Fruit fly (Drosophila melanogaster) whole organism, prepupa: ENCODE results near the gene Spn28Db.

Experiments used
- Blimp-1 ChIP-seq: fragments of 200-800 bp; sonication (Bioruptor generic); optimal IDR thresholded peaks from 3 replicates; lab custom pipeline; 2017; ENCODE audit warnings: missing biosample characterization, missing genetic modification characterization, mild to moderate bottlenecking, moderate library complexity, missing genetic modification reagents
- CG10631 ChIP-seq: fragments of 200-800 bp; sonication (Bioruptor generic); optimal IDR thresholded peaks from 2 replicates; lab custom pipeline; 2016; ENCODE audit warnings: missing biosample characterization, missing genetic modification characterization
- CG11294 ChIP-seq: fragments of 200-800 bp; sonication (Bioruptor generic); IDR thresholded peaks from 2 replicates; pipeline ENCODE4 v1.3.6; 2022; ENCODE audit warnings: missing biosample characterization, missing genetic modification characterization
- CG11762 ChIP-seq: fragments of 200-800 bp; sonication (Bioruptor generic); optimal IDR thresholded peaks from 3 replicates; lab custom pipeline; 2016; ENCODE audit warnings: missing biosample characterization, missing genetic modification characterization; ENCODE audit not compliant: insufficient read depth
- CG11902 ChIP-seq: fragments of 200-800 bp; sonication (Bioruptor generic); optimal IDR thresholded peaks from 3 replicates; lab custom pipeline; 2016; ENCODE audit warnings: missing biosample characterization, missing genetic modification characterization
- CG15336 ChIP-seq: fragments of 200-800 bp; sonication (Bioruptor generic); IDR thresholded peaks from 2 replicates; pipeline ENCODE4 v1.3.6; 2022; ENCODE audit warnings: missing biosample characterization, missing genetic modification characterization
- CG1621 ChIP-seq: fragments of 200-800 bp; sonication (Bioruptor generic); optimal IDR thresholded peaks from 3 replicates; lab custom pipeline; 2018; ENCODE audit warnings: missing biosample characterization, mild to moderate bottlenecking, missing genetic modification characterization
- CG16779 ChIP-seq: fragments of 200-800 bp; sonication (Bioruptor generic); optimal IDR thresholded peaks from 3 replicates; lab custom pipeline; 2017; ENCODE audit warnings: missing biosample characterization, mild to moderate bottlenecking, missing genetic modification characterization
- CG3032 ChIP-seq: fragments of 200-800 bp; optimal IDR thresholded peaks from 2 replicates; lab custom pipeline; 2019; ENCODE audit warnings: missing biosample characterization, mild to moderate bottlenecking, missing genetic modification characterization, moderate library complexity
- CG31627 ChIP-seq: fragments of 200-800 bp; sonication (Bioruptor generic); optimal IDR thresholded peaks from 3 replicates; lab custom pipeline; 2016; ENCODE audit warnings: missing biosample characterization, missing genetic modification characterization
- CG32006 ChIP-seq: fragments of 200-800 bp; sonication (Bioruptor generic); optimal IDR thresholded peaks from 3 replicates; lab custom pipeline; 2017; ENCODE audit warnings: missing biosample characterization, mild to moderate bottlenecking, missing genetic modification characterization
- CG34406 ChIP-seq: fragments of 200-800 bp; sonication (Bioruptor generic); optimal IDR thresholded peaks from 3 replicates; lab custom pipeline; 2016; ENCODE audit warnings: missing biosample characterization, missing genetic modification characterization
- CG3919 ChIP-seq: fragments of 200-800 bp; sonication (Bioruptor generic); optimal IDR thresholded peaks from 3 replicates; lab custom pipeline; 2016; ENCODE audit warnings: missing biosample characterization, missing genetic modification characterization
- CG4318 ChIP-seq: fragments of 200-800 bp; sonication (Bioruptor generic); optimal IDR thresholded peaks from 3 replicates; lab custom pipeline; 2017; ENCODE audit warnings: missing biosample characterization, mild to moderate bottlenecking, missing genetic modification characterization
- CG6163 ChIP-seq: fragments of 200-800 bp; sonication (Bioruptor generic); IDR thresholded peaks from 3 replicates; pipeline ENCODE4 v1.3.6; 2022; ENCODE audit warnings: missing biosample characterization, missing genetic modification characterization
- CG6276 ChIP-seq: fragments of 200-800 bp; sonication (Bioruptor generic); optimal IDR thresholded peaks from 2 replicates; lab custom pipeline; 2017; ENCODE audit warnings: missing biosample characterization, mild to moderate bottlenecking, missing genetic modification characterization
- CG6808 ChIP-seq: fragments of 200-800 bp; sonication (Bioruptor generic); optimal IDR thresholded peaks from 3 replicates; lab custom pipeline; 2017; ENCODE audit warnings: missing biosample characterization, missing genetic modification characterization, mild to moderate bottlenecking, moderate library complexity, missing genetic modification reagents
- CG6854 ChIP-seq: fragments of 200-800 bp; sonication (Bioruptor generic); optimal IDR thresholded peaks from 2 replicates; lab custom pipeline; 2017; ENCODE audit warnings: missing biosample characterization, mild to moderate bottlenecking, missing genetic modification characterization
- CG7368 ChIP-seq: fragments of 200-800 bp; sonication (Bioruptor generic); optimal IDR thresholded peaks from 3 replicates; lab custom pipeline; 2016; ENCODE audit warnings: missing biosample characterization, missing genetic modification characterization
- CG8119 ChIP-seq: fragments of 200-800 bp; sonication (Bioruptor generic); IDR thresholded peaks from 3 replicates; pipeline ENCODE4 v1.3.6; 2022; ENCODE audit warnings: missing biosample characterization, missing genetic modification characterization
- CG8319 ChIP-seq: fragments of 200-800 bp; sonication (Bioruptor generic); optimal IDR thresholded peaks from 3 replicates; lab custom pipeline; 2016; ENCODE audit warnings: missing biosample characterization, missing genetic modification characterization
- CG8632 ChIP-seq: fragments of 200-800 bp; sonication (Bioruptor generic); optimal IDR thresholded peaks from 3 replicates; lab custom pipeline; 2016; ENCODE audit warnings: missing biosample characterization, missing genetic modification characterization
- CG9139 ChIP-seq: fragments of 200-800 bp; sonication (Bioruptor generic); optimal IDR thresholded peaks from 3 replicates; lab custom pipeline; 2017; ENCODE audit warnings: missing biosample characterization, mild to moderate bottlenecking, missing genetic modification characterization
- Eip75B ChIP-seq: fragments of 200-800 bp; sonication (Bioruptor generic); optimal IDR thresholded peaks from 3 replicates; lab custom pipeline; 2016; ENCODE audit warnings: missing biosample characterization, missing genetic modification characterization
- Eip78C ChIP-seq: fragments of 200-800 bp; sonication (Bioruptor generic); peaks from one replicate; lab custom pipeline; 2016; ENCODE audit warnings: missing biosample characterization, missing genetic modification characterization
- Hr38 ChIP-seq: sonication (Bioruptor generic); optimal IDR thresholded peaks from 2 replicates; lab custom pipeline; 2016; ENCODE audit warnings: missing biosample characterization, missing genetic modification characterization
- Hr39 ChIP-seq: fragments of 200-800 bp; sonication (Bioruptor generic); optimal IDR thresholded peaks from 2 replicates; lab custom pipeline; 2016; ENCODE audit warnings: missing biosample characterization, missing genetic modification characterization
- Hr4 ChIP-seq: fragments of 200-800 bp; sonication (Bioruptor generic); optimal IDR thresholded peaks from 3 replicates; lab custom pipeline; 2016; ENCODE audit warnings: missing biosample characterization, missing genetic modification characterization
- Lpt ChIP-seq: fragments of 200-800 bp; sonication (Bioruptor generic); optimal IDR thresholded peaks from 3 replicates; lab custom pipeline; 2016; ENCODE audit warnings: missing biosample characterization, missing genetic modification characterization
- Met ChIP-seq: fragments of 200-800 bp; sonication (Bioruptor generic); optimal IDR thresholded peaks from 3 replicates; lab custom pipeline; 2016; ENCODE audit warnings: missing biosample characterization, missing genetic modification characterization
- OdsH ChIP-seq: fragments of 200-800 bp; sonication (Bioruptor generic); optimal IDR thresholded peaks from 3 replicates; lab custom pipeline; 2016; ENCODE audit warnings: missing biosample characterization, missing genetic modification characterization
- Sox102F ChIP-seq: fragments of 200-800 bp; sonication (Bioruptor generic); optimal IDR thresholded peaks from 2 replicates; lab custom pipeline; 2016; ENCODE audit warnings: missing biosample characterization, mild to moderate bottlenecking, missing genetic modification characterization
- Sox14 ChIP-seq: fragments of 200-800 bp; sonication (Bioruptor generic); optimal IDR thresholded peaks from 3 replicates; lab custom pipeline; 2016; ENCODE audit warnings: missing biosample characterization, missing genetic modification characterization
- Sox15 ChIP-seq: fragments of 200-800 bp; sonication (Bioruptor generic); optimal IDR thresholded peaks from 3 replicates; lab custom pipeline; 2016; ENCODE audit warnings: missing biosample characterization, missing genetic modification characterization
- achi ChIP-seq: fragments of 200-800 bp; sonication (Bioruptor generic); optimal IDR thresholded peaks from 3 replicates; lab custom pipeline; 2016; ENCODE audit warnings: missing biosample characterization, missing genetic modification characterization
- acj6 ChIP-seq: fragments of 200-800 bp; sonication (Bioruptor generic); optimal IDR thresholded peaks from 3 replicates; lab custom pipeline; 2016; ENCODE audit warnings: missing biosample characterization, missing genetic modification characterization
- cyc ChIP-seq: fragments of 200-800 bp; sonication (Bioruptor generic); optimal IDR thresholded peaks from 3 replicates; lab custom pipeline; 2016; ENCODE audit warnings: missing biosample characterization, missing genetic modification characterization
- dac ChIP-seq: fragments of 200-800 bp; sonication (Bioruptor generic); optimal IDR thresholded peaks from 2 replicates; lab custom pipeline; 2017; ENCODE audit warnings: missing biosample characterization, mild to moderate bottlenecking, missing genetic modification characterization
- dsx ChIP-seq: fragments of 200-800 bp; optimal IDR thresholded peaks from 3 replicates; lab custom pipeline; 2019; ENCODE audit warnings: missing biosample characterization, mild to moderate bottlenecking, missing genetic modification characterization, moderate library complexity; ENCODE audit not compliant: poor library complexity, severe bottlenecking
- eg ChIP-seq: fragments of 200-800 bp; sonication (Bioruptor generic); IDR thresholded peaks from 3 replicates; pipeline ENCODE4 v1.3.6; 2022; ENCODE audit warnings: missing biosample characterization, missing genetic modification characterization
- esn ChIP-seq: fragments of 200-800 bp; sonication (Bioruptor generic); optimal IDR thresholded peaks from 2 replicates; lab custom pipeline; 2016; ENCODE audit warnings: missing biosample characterization, mild to moderate bottlenecking, missing genetic modification characterization, moderate library complexity
- fd59A ChIP-seq: fragments of 200-800 bp; sonication (Bioruptor generic); optimal IDR thresholded peaks from 2 replicates; lab custom pipeline; 2017; ENCODE audit warnings: missing biosample characterization, mild to moderate bottlenecking, missing genetic modification characterization, missing genetic modification reagents
- fd85E ChIP-seq: fragments of 200-800 bp; sonication (Bioruptor generic); optimal IDR thresholded peaks from 3 replicates; lab custom pipeline; 2016; ENCODE audit warnings: missing biosample characterization, missing genetic modification characterization
- fkh ChIP-seq: fragments of 200-800 bp; sonication (Bioruptor generic); optimal IDR thresholded peaks from 3 replicates; lab custom pipeline; 2017; ENCODE audit warnings: missing biosample characterization, mild to moderate bottlenecking, missing genetic modification characterization, moderate library complexity
- lz ChIP-seq: fragments of 200-800 bp; sonication (Bioruptor generic); optimal IDR thresholded peaks from 3 replicates; lab custom pipeline; 2016; ENCODE audit warnings: missing biosample characterization, missing genetic modification characterization
- net ChIP-seq: fragments of 200-800 bp; sonication (Bioruptor generic); optimal IDR thresholded peaks from 3 replicates; lab custom pipeline; 2016; ENCODE audit warnings: missing biosample characterization, missing genetic modification characterization
- pdm3 ChIP-seq: fragments of 200-800 bp; sonication (Bioruptor generic); optimal IDR thresholded peaks from 3 replicates; lab custom pipeline; 2016; ENCODE audit warnings: missing biosample characterization, missing genetic modification characterization
- ss ChIP-seq, 2 experiments: fragments of 200-800 bp; sonication (Bioruptor generic); optimal IDR thresholded peaks; 2 replicates in 1 of 2; 3 replicates in 1 of 2; lab custom pipeline; 2017 to 2018; ENCODE audit warnings: mild to moderate bottlenecking in 2 of 2, missing biosample characterization in 2 of 2, missing genetic modification characterization in 2 of 2, moderate library complexity in 1 of 2
- svp ChIP-seq: fragments of 200-800 bp; sonication (Bioruptor generic); peaks from one replicate; lab custom pipeline; 2016; ENCODE audit warnings: missing biosample characterization, missing genetic modification characterization
- topi ChIP-seq: fragments of 200-800 bp; sonication (Bioruptor generic); optimal IDR thresholded peaks from 3 replicates; lab custom pipeline; 2016; ENCODE audit warnings: missing biosample characterization, missing genetic modification characterization
- vri ChIP-seq: fragments of 200-800 bp; sonication (Bioruptor generic); optimal IDR thresholded peaks from 3 replicates; lab custom pipeline; 2016; ENCODE audit warnings: missing biosample characterization, mild to moderate bottlenecking, missing genetic modification characterization

The Spn28Db gene

DNA sequence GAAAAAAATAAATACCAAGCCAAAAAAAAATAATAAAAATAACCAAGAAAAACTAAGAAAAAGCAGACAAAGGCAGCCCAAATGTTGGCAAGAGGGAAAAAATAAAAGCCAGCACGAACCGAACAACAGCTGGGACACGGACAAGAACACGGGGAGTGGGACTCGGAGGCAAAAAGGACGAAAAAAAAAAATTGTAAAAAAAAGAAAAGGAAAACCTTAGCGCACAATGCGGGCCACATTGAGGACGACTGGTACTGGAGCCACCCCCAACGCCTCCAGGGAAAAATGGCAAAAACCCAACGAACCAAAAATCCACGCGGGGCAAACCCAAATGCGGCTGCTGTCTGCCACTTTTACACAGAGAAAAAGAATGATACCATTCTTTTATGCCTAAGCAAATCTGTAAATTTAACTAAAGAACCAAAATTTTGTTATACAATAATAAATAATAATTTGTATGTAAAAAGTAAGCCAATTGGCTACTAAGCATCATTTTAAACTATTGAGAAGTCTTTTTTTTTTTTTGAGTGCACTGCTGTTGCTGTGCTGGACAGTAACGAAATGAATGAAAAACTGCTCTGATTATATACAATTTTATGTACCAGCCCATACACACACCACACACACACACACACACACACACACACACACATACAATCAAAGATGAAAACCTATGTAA, 41.7 kb upstream of the Spn28Db start:
- TF ChIP-seq CG9139 (GFP tag; lab: Kevin White, UChicago) (peak; percentile 26), CG4318 (GFP tag; lab: Kevin White, UChicago) (no peak), CG10631 (GFP tag; lab: Kevin White, UChicago) (peak; percentile 35), net (GFP tag; lab: Kevin White, UChicago) (peak; percentile 10), Eip78C (GFP tag; lab: Kevin White, UChicago) (peak; percentile 90), lz (GFP tag; lab: Kevin White, UChicago) (peak; percentile 19), CG31627 (GFP tag; lab: Kevin White, UChicago) (peak; percentile 16), CG8319 (GFP tag; lab: Kevin White, UChicago) (no peak), dac (GFP tag; lab: Kevin White, UChicago) (no peak), fkh (GFP tag; lab: Kevin White, UChicago) (no peak), ss (GFP tag; optimal IDR thresholded peaks at IDR 0.05; lab: Kevin White, UChicago) (peak; percentile 19 to 57), dsx (no peak), Met (GFP tag; lab: Kevin White, UChicago) (peak; percentile 62), CG6854 (GFP tag; lab: Kevin White, UChicago) (no peak), acj6 (peak; percentile 23), Hr38 (GFP tag; lab: Kevin White, UChicago) (no peak), CG11294 (GFP tag; lab: Robert Waterston, UW) (0 out of 2 replicates have a peak, but pooled peaks have one; percentile 11), CG16779 (tag; lab: Kevin White, UChicago) (no peak), CG3032 (tag; lab: Kevin White, UChicago) (peak; percentile 49), fd59A (peak; percentile 16), Sox102F (GFP tag; lab: Kevin White, UChicago) (peak; percentile 28), CG8632 (GFP tag; lab: Kevin White, UChicago) (peak; percentile 16), Sox15 (no peak), OdsH (peak; percentile 16), CG3919 (GFP tag; lab: Kevin White, UChicago) (peak; percentile 41), CG1621 (tag; lab: Kevin White, UChicago) (no peak), svp (GFP tag; lab: Kevin White, UChicago) (peak; percentile 66), Blimp-1 (no peak), CG7368 (GFP tag; lab: Kevin White, UChicago) (no peak), CG11902 (GFP tag; lab: Kevin White, UChicago) (no peak), CG11762 (GFP tag; lab: Kevin White, UChicago) (peak; percentile 10), Hr39 (GFP tag; lab: Kevin White, UChicago) (peak; percentile 11), cyc (peak; percentile 18), topi (GFP tag; lab: Kevin White, UChicago) (peak; percentile 37), CG34406 (no peak), esn (GFP tag; lab: Kevin White, UChicago) (peak; percentile 31), CG6276 (GFP tag; lab: Kevin White, UChicago) (no peak), CG6163 (no peak), CG32006 (GFP tag; lab: Kevin White, UChicago) (peak; percentile 52), CG6808 (no peak), vri (GFP tag; lab: Kevin White, UChicago) (no peak), Lpt (GFP tag; lab: Kevin White, UChicago) (no peak), eg (GFP tag; lab: Robert Waterston, UW) (peak; percentile 44; the same call in 1 of the 3 replicates), Eip75B (no peak), fd85E (GFP tag; lab: Kevin White, UChicago) (no peak), CG8119 (no peak), achi (GFP tag; lab: Kevin White, UChicago) (peak; percentile 27), CG15336 (GFP tag; lab: Robert Waterston, UW) (peak; percentile 47), pdm3 (GFP tag; lab: Kevin White, UChicago) (no peak), Hr4 (GFP tag; lab: Kevin White, UChicago) (peak; percentile 28), Sox14 (GFP tag; lab: Kevin White, UChicago) (no peak)
